Worm (Caenorhabditis elegans) whole organism, L4 larva: ENCODE data around the gene Y39A1A.20.
A peak's percentile ranks its signal among the peaks of the same experiment; 100 is the strongest.

ENCODE experiments used
- F10B5.3 ChIP-seq: sonication (generic microtip); optimal IDR thresholded peaks from 2 replicates; lab custom pipeline; 2016; ENCODE audit warnings: mild to moderate bottlenecking, missing genetic modification characterization, missing compliant biosample characterization
- F49E8.2 ChIP-seq: sonication (generic microtip); optimal IDR thresholded peaks from 2 replicates; lab custom pipeline; 2016; ENCODE audit warnings: missing compliant biosample characterization, mild to moderate bottlenecking, missing genetic modification characterization, borderline replicate concordance
- aha-1 ChIP-seq: fragments of 150-350 bp; peaks from one replicate; lab custom pipeline; 2014; ENCODE audit warnings: missing biosample characterization, missing genetic modification characterization
- arid-1 ChIP-seq: fragments of 200-800 bp; sonication (Bioruptor generic); conservative IDR thresholded peaks from 2 replicates; pipeline ENCODE4 v1.3.6; 2022; ENCODE audit warnings: missing genetic modification reagents, missing genetic modification characterization, missing compliant biosample characterization
- attf-4 ChIP-seq: sonication (generic microtip); optimal IDR thresholded peaks from 3 replicates; lab custom pipeline; 2017; ENCODE audit warnings: missing biosample characterization, missing genetic modification characterization
- ceh-32 ChIP-seq: sonication (generic microtip); optimal IDR thresholded peaks from 2 replicates; lab custom pipeline; 2016; ENCODE audit warnings: mild to moderate bottlenecking, missing genetic modification characterization, missing compliant biosample characterization; ENCODE audit not compliant: poor library complexity
- ceh-44 ChIP-seq: fragments of 200-800 bp; sonication (Bioruptor generic); IDR thresholded peaks from 2 replicates; pipeline ENCODE4 v1.3.6; 2022; ENCODE audit warnings: missing genetic modification reagents, missing genetic modification characterization, missing compliant biosample characterization
- ceh-62 ChIP-seq: sonication (generic microtip); optimal IDR thresholded peaks from 2 replicates; lab custom pipeline; 2017; ENCODE audit warnings: missing biosample characterization, missing genetic modification characterization
- ceh-82 ChIP-seq: sonication (generic microtip); optimal IDR thresholded peaks from 2 replicates; lab custom pipeline; 2017; ENCODE audit warnings: missing biosample characterization, missing genetic modification characterization
- ctbp-1 ChIP-seq: fragments of 200-800 bp; sonication (Bioruptor generic); IDR thresholded peaks from 2 replicates; pipeline ENCODE4 v1.3.6; 2022; ENCODE audit warnings: missing genetic modification reagents, missing genetic modification characterization, missing compliant biosample characterization
- dmd-6 ChIP-seq: fragments of 200-800 bp; sonication (Bioruptor generic); IDR thresholded peaks from 2 replicates; pipeline ENCODE4 v1.3.6; 2022; ENCODE audit warnings: missing genetic modification reagents, missing genetic modification characterization, missing compliant biosample characterization
- dpl-1 ChIP-seq: fragments of 150-350 bp; optimal IDR thresholded peaks from 2 replicates; lab custom pipeline; 2014; ENCODE audit warnings: missing biosample characterization, missing genetic modification reagents, missing genetic modification characterization
- fkh-10 ChIP-seq: fragments of 150-350 bp; optimal IDR thresholded peaks from 2 replicates; lab custom pipeline; 2014; ENCODE audit warnings: missing biosample characterization, missing genetic modification reagents, missing genetic modification characterization
- fos-1 ChIP-seq: fragments of 150-350 bp; optimal IDR thresholded peaks from 2 replicates; lab custom pipeline; 2014; ENCODE audit warnings: missing biosample characterization, missing genetic modification characterization
- hif-1 ChIP-seq, 2 experiments: sonication (generic microtip); optimal IDR thresholded peaks; 2 replicates each; lab custom pipeline; 2016 to 2017; ENCODE audit warnings: missing compliant biosample characterization in 2 of 2, missing genetic modification characterization in 2 of 2, missing genetic modification reagents in 2 of 2, missing genotype in 2 of 2, mild to moderate bottlenecking in 1 of 2
- hlh-11 ChIP-seq: fragments of 200-800 bp; sonication (Bioruptor generic); optimal IDR thresholded peaks from 2 replicates; lab custom pipeline; 2018; ENCODE audit warnings: mild to moderate bottlenecking, missing genetic modification characterization, missing compliant biosample characterization
- hmg-1.1 ChIP-seq: fragments of 200-800 bp; sonication (Bioruptor generic); IDR thresholded peaks from 2 replicates; pipeline ENCODE4 v1.3.6; 2022; ENCODE audit warnings: missing genetic modification reagents, missing genetic modification characterization, missing compliant biosample characterization
- jun-1 ChIP-seq: fragments of 150-350 bp; optimal IDR thresholded peaks from 2 replicates; lab custom pipeline; 2014; ENCODE audit warnings: missing biosample characterization, missing genetic modification reagents, missing genetic modification characterization
- lim-7 ChIP-seq: fragments of 200-800 bp; sonication (Bioruptor generic); IDR thresholded peaks from 2 replicates; pipeline ENCODE4 v1.3.6; 2022; ENCODE audit warnings: missing genetic modification characterization, missing compliant biosample characterization
- lin-1 ChIP-seq: fragments of 200-800 bp; sonication (Bioruptor generic); IDR thresholded peaks from 2 replicates; pipeline ENCODE4 v1.3.6; 2022; ENCODE audit warnings: missing genetic modification reagents, missing genetic modification characterization, missing compliant biosample characterization
- lin-15B ChIP-seq: fragments of 150-350 bp; sonication (generic microtip); optimal IDR thresholded peaks from 3 replicates; lab custom pipeline; 2014; ENCODE audit warnings: missing biosample characterization, missing genetic modification characterization
- lin-29 ChIP-seq: fragments of 200-800 bp; sonication (Bioruptor generic); IDR thresholded peaks from 2 replicates; pipeline ENCODE4 v1.3.6; 2022; ENCODE audit warnings: missing genetic modification reagents, missing genetic modification characterization, missing compliant biosample characterization
- lir-3 ChIP-seq: sonication (generic microtip); optimal IDR thresholded peaks from 2 replicates; lab custom pipeline; 2016; ENCODE audit warnings: mild to moderate bottlenecking, missing genetic modification characterization, missing compliant biosample characterization
- lsy-2 ChIP-seq, 2 experiments: fragments of 150-350 bp in 1 of 2; sonication (generic microtip) in 1 of 2; optimal IDR thresholded peaks; 2 replicates each; lab custom pipeline; 2014 to 2017; ENCODE audit warnings: missing biosample characterization in 2 of 2, missing genetic modification characterization in 2 of 2
- madf-9 ChIP-seq: fragments of 200-800 bp; sonication (Bioruptor generic); conservative IDR thresholded peaks from 2 replicates; pipeline ENCODE4 v1.3.6; 2022; ENCODE audit warnings: missing genetic modification reagents, missing genetic modification characterization, missing compliant biosample characterization
- mdl-1 ChIP-seq, 2 experiments: fragments of 150-350 bp in 1 of 2; sonication (generic microtip) in 1 of 2; optimal IDR thresholded peaks; 2 replicates each; lab custom pipeline; 2014 to 2017; ENCODE audit warnings: missing biosample characterization in 2 of 2, missing genetic modification characterization in 2 of 2
- mep-1 ChIP-seq: fragments of 150-350 bp; sonication (generic microtip); optimal IDR thresholded peaks from 3 replicates; lab custom pipeline; 2014; ENCODE audit warnings: missing biosample characterization, missing genetic modification characterization
- mes-2 ChIP-seq: sonication (generic microtip); optimal IDR thresholded peaks from 2 replicates; lab custom pipeline; 2016; ENCODE audit warnings: missing genotype, mild to moderate bottlenecking, missing genetic modification characterization, missing compliant biosample characterization; ENCODE audit not compliant: poor library complexity, severe bottlenecking
- nhr-102 ChIP-seq: sonication (generic microtip); optimal IDR thresholded peaks from 2 replicates; lab custom pipeline; 2016; ENCODE audit warnings: mild to moderate bottlenecking, missing genetic modification characterization, moderate library complexity, missing compliant biosample characterization
- nhr-25 ChIP-seq: sonication (generic microtip); optimal IDR thresholded peaks from 2 replicates; lab custom pipeline; 2017; ENCODE audit warnings: missing genetic modification characterization, mild to moderate bottlenecking, missing compliant biosample characterization, antibody characterized with exemption, moderate library complexity, borderline replicate concordance; ENCODE audit not compliant: insufficient read depth
- nhr-28 ChIP-seq: fragments of 150-350 bp; optimal IDR thresholded peaks from 2 replicates; lab custom pipeline; 2014; ENCODE audit warnings: missing biosample characterization, missing genetic modification characterization
- nhr-76 ChIP-seq: fragments of 150-350 bp; optimal IDR thresholded peaks from 2 replicates; lab custom pipeline; 2014; ENCODE audit warnings: missing biosample characterization, missing genetic modification characterization
- nhr-77 ChIP-seq: fragments of 150-350 bp; optimal IDR thresholded peaks from 2 replicates; lab custom pipeline; 2014; ENCODE audit warnings: missing biosample characterization, missing genetic modification characterization
- php-3 ChIP-seq: fragments of 200-800 bp; sonication (Bioruptor generic); IDR thresholded peaks from 2 replicates; pipeline ENCODE4 v1.3.6; 2022; ENCODE audit warnings: missing genetic modification reagents, missing genetic modification characterization, missing compliant biosample characterization
- rbr-2 ChIP-seq: sonication (generic microtip); optimal IDR thresholded peaks from 2 replicates; lab custom pipeline; 2016; ENCODE audit warnings: missing genotype, missing genetic modification characterization, missing compliant biosample characterization
- saeg-2 ChIP-seq: fragments of 200-800 bp; sonication (Bioruptor generic); IDR thresholded peaks from 2 replicates; pipeline ENCODE4 v1.3.6; 2022; ENCODE audit warnings: missing genetic modification reagents, missing genetic modification characterization, missing compliant biosample characterization
- sdz-12 ChIP-seq: fragments of 200-800 bp; sonication (Bioruptor generic); optimal IDR thresholded peaks from 2 replicates; lab custom pipeline; 2018; ENCODE audit warnings: mild to moderate bottlenecking, missing genetic modification characterization, missing compliant biosample characterization
- spr-3 ChIP-seq: fragments of 200-800 bp; sonication (Bioruptor generic); optimal IDR thresholded peaks from 2 replicates; lab custom pipeline; 2018; ENCODE audit warnings: mild to moderate bottlenecking, missing genetic modification characterization, missing compliant biosample characterization
- tra-1 ChIP-seq: fragments of 200-800 bp; sonication (Bioruptor generic); IDR thresholded peaks from 2 replicates; pipeline ENCODE4 v1.3.6; 2022; ENCODE audit warnings: missing genetic modification reagents, missing genetic modification characterization, missing compliant biosample characterization
- unc-62 ChIP-seq, 3 experiments: fragments of 150-350 bp in 1 of 3; sonication (generic microtip); optimal IDR thresholded peaks in 2 of 3; peaks in 1 of 3; 1 replicate in 1 of 3; 2 replicates in 2 of 3; lab custom pipeline; 2014 to 2017; ENCODE audit warnings: missing biosample characterization in 3 of 3, missing genetic modification characterization in 3 of 3, missing genetic modification reagents in 3 of 3, missing genotype in 1 of 3
- ztf-11 ChIP-seq: fragments of 150-350 bp; optimal IDR thresholded peaks from 2 replicates; lab custom pipeline; 2014; ENCODE audit warnings: missing biosample characterization, missing genetic modification characterization

Y39A1A.20 gene

ce11 chrIII:10711192-10711673 is 10.9 kb upstream of the Y39A1A.20 start, which contains the start of gene W09D10.5 (continued):
- TF ChIP-seq hif-1 (tag; optimal IDR thresholded peaks at IDR 0.05; lab: Kevin White, UChicago) (peak in 1 of 2 experiments; percentile 55), hmg-1.1 (peak; percentile 42; the same call in 1 of the 2 replicates), fos-1 (tag; lab: Kevin White, UChicago) (no peak), mep-1 (tag; lab: Kevin White, UChicago) (no peak), ctbp-1 (GFP tag; lab: Robert Waterston, UW) (0 out of 2 replicates have a peak, but pooled peaks have one; percentile 39), ceh-32 (tag; lab: Kevin White, UChicago) (no peak), lin-15B (no peak), lim-7 (GFP tag; lab: Robert Waterston, UW) (peak; percentile 63; the same call in 1 of the 2 replicates), attf-4 (tag; lab: Kevin White, UChicago) (no peak), jun-1 (tag; lab: Kevin White, UChicago) (no peak), lin-1 (GFP tag; lab: Robert Waterston, UW) (0 out of 2 replicates have a peak, but pooled peaks have one; percentile 14), lsy-2 (tag; optimal IDR thresholded peaks at IDR 0.05; lab: Kevin White, UChicago) (peak in 1 of 2 experiments; percentile 28), mes-2 (tag; lab: Kevin White, UChicago) (peak; percentile 41)

ce11 chrIII:10709676-10710075 is 9.3 kb upstream of the Y39A1A.20 start:
- TF ChIP-seq nhr-77 (tag; lab: Kevin White, UChicago) (no peak), F49E8.2 (no peak), aha-1 (peak; percentile 51)

- TF ChIP-seq aha-1 (peak; percentile 17), dpl-1 (GFP tag; lab: Kevin White, UChicago) (no peak), hlh-11 (tag; lab: Kevin White, UChicago) (no peak)
- TF ChIP-seq, all 104 proteins: peak for 1
Observed at ce11 chrIII:10708484-10708883, 8.1 kb upstream of the Y39A1A.20 start.

DNA sequence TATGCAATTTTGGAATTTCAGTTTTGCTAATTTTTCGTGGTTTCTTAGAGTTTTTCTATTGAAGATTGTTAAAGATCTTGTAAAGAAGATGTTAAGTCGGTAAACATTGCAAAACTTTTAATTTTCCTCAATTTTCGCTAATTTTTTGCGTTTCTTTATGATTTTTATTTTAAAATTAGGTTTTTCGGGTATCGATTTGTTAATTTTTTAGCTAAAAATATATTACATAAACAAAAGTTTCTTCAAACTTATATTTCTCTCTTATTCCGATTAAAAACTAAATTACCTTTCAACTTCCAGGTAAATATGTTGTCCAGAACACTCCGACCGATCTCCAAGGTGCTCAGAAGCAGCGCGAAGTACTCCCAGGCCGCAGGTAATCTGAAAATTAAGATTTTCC is 7.1 kb upstream of the Y39A1A.20 start, which contains the start of gene mrpl-12:
TSS of gene mrpl-12 (plus strand) at position 301 of the 400 bp plus-strand sequence.
- TF ChIP-seq fkh-10 (GFP tag; lab: Kevin White, UChicago) (no peak), ceh-32 (tag; lab: Kevin White, UChicago) (no peak), lin-29 (GFP tag; lab: Robert Waterston, UW) (no peak), dmd-6 (GFP tag; lab: Robert Waterston, UW) (no peak), lir-3 (tag; lab: Kevin White, UChicago) (no peak), php-3 (GFP tag; lab: Robert Waterston, UW) (no peak), nhr-76 (tag; lab: Kevin White, UChicago) (no peak), F49E8.2 (no peak), spr-3 (GFP tag; lab: Kevin White, UChicago) (no peak), F10B5.3 (tag; lab: Kevin White, UChicago) (no peak), fos-1 (tag; lab: Kevin White, UChicago) (no peak), ceh-82 (tag; lab: Kevin White, UChicago) (no peak), ceh-62 (tag; lab: Kevin White, UChicago) (no peak), lin-1 (GFP tag; lab: Robert Waterston, UW) (no peak), nhr-25 (no peak), hif-1 (tag; optimal IDR thresholded peaks at IDR 0.05; lab: Kevin White, UChicago) (no peak), saeg-2 (GFP tag; lab: Robert Waterston, UW) (no peak), tra-1 (GFP tag; lab: Robert Waterston, UW) (no peak)

DNA sequence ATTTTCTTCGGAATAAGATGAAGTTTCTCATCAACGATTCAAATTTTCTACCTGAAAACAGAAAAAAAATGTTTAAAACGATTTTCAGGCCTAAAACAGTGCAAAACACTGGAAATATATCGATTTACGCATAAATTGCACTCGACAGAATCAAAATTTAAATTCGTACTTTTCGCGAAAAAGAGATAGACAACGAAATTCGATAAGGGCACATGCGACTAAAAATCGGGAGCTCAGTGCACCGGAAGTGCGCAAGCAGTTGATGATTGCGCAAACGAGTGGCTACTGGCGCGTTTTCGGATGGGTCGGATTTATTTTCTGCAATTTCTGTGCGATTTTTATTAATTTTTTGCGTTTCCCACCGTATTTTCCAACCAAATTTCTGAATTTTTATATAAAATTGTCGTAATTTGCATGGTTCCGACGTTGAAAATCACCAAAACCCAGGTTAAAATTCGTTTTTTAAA is 6.6 kb upstream of the Y39A1A.20 start, which contains the start of the genes Y39A1A.21 and Y39A1A.22:
TSS of gene Y39A1A.21 (minus strand) at position 51 of the 467 bp plus-strand sequence.
TSS of gene Y39A1A.22 (minus strand) at position 57 of the 467 bp plus-strand sequence.
- TF ChIP-seq ceh-44 (GFP tag; lab: Robert Waterston, UW) (no peak), nhr-77 (tag; lab: Kevin White, UChicago) (peak; percentile 63), ztf-11 (tag; lab: Kevin White, UChicago) (no peak), rbr-2 (peak; percentile 67), nhr-102 (tag; lab: Kevin White, UChicago) (peak; percentile 68), nhr-28 (tag; lab: Kevin White, UChicago) (peak; percentile 56), sdz-12 (GFP tag; lab: Kevin White, UChicago) (no peak), saeg-2 (GFP tag; lab: Robert Waterston, UW) (0 out of 2 replicates have a peak, but pooled peaks have one; percentile 23), arid-1 (GFP tag; lab: Robert Waterston, UW) (peak; percentile 68), mdl-1 (tag; optimal IDR thresholded peaks at IDR 0.05; lab: Kevin White, UChicago) (peak in 1 of 2 experiments; percentile 38), unc-62 (GFP tag; optimal IDR thresholded peaks at IDR 0.05 in 1 of 2; lab: Kevin White, UChicago) (no peak), unc-62 (tag; optimal IDR thresholded peaks at IDR 0.05; lab: Kevin White, UChicago) (no peak), madf-9 (GFP tag; lab: Robert Waterston, UW) (peak; percentile 51), php-3 (GFP tag; lab: Robert Waterston, UW) (no peak)
